Fruit fly (Drosophila melanogaster) whole organism, embryonic: ENCODE results near the gene Pgant7.

Experiments
- Awh ChIP-seq: fragments of 200-800 bp; sonication (Bioruptor generic); IDR thresholded peaks from 2 replicates; pipeline ENCODE4, ENCODE4 v1.3.6; 2022; ENCODE audit warnings: missing biosample characterization, missing genetic modification characterization
- CG10565 ChIP-seq: fragments of 200-800 bp; sonication (Bioruptor generic); optimal IDR thresholded peaks from 3 replicates; lab custom pipeline; 2016; ENCODE audit warnings: missing biosample characterization, mild to moderate bottlenecking, missing genetic modification characterization
- CG10979 ChIP-seq: fragments of 200-800 bp; sonication (Bioruptor generic); optimal IDR thresholded peaks from 2 replicates; lab custom pipeline; 2018; ENCODE audit warnings: missing biosample characterization, mild to moderate bottlenecking, missing genetic modification characterization, moderate library complexity
- CG12744 ChIP-seq: fragments of 200-800 bp; sonication (Bioruptor generic); optimal IDR thresholded peaks from 2 replicates; lab custom pipeline; 2016; ENCODE audit warnings: missing biosample characterization, missing genetic modification characterization
- CG13287 ChIP-seq: fragments of 200-800 bp; sonication (Bioruptor generic); IDR thresholded peaks from 2 replicates; pipeline ENCODE4 v1.3.6; 2022; ENCODE audit warnings: missing biosample characterization, missing genetic modification characterization; ENCODE audit not compliant: partially characterized antibody
- CG15073 ChIP-seq: fragments of 200-800 bp; sonication (Bioruptor generic); optimal IDR thresholded peaks from 2 replicates; lab custom pipeline; 2016; ENCODE audit warnings: missing biosample characterization, missing genetic modification characterization
- CG1603 ChIP-seq: fragments of 200-800 bp; sonication (Bioruptor generic); optimal IDR thresholded peaks from 2 replicates; lab custom pipeline; 2019; ENCODE audit warnings: missing biosample characterization, mild to moderate bottlenecking, missing genetic modification characterization, moderate library complexity
- CG17829 ChIP-seq: fragments of 200-800 bp; optimal IDR thresholded peaks from 2 replicates; lab custom pipeline; 2019; ENCODE audit warnings: missing biosample characterization, mild to moderate bottlenecking, missing genetic modification characterization, moderate library complexity
- CG2202 ChIP-seq: fragments of 200-800 bp; sonication (Bioruptor generic); optimal IDR thresholded peaks from 2 replicates; lab custom pipeline; 2018; ENCODE audit warnings: missing biosample characterization, mild to moderate bottlenecking, missing genetic modification characterization
- CG2889 ChIP-seq: fragments of 200-800 bp; sonication (Bioruptor generic); IDR thresholded peaks from 3 replicates; pipeline ENCODE4 v1.3.6; 2022; ENCODE audit warnings: missing biosample characterization, missing genetic modification characterization
- CG32772 ChIP-seq: fragments of 200-800 bp; sonication (Bioruptor generic); IDR thresholded peaks from 2 replicates; pipeline ENCODE4 v1.3.6; 2022; ENCODE audit warnings: missing biosample characterization, missing genetic modification characterization
- CG42726 ChIP-seq: fragments of 200-800 bp; sonication (Bioruptor generic); IDR thresholded peaks from 2 replicates; pipeline ENCODE4 v1.3.6; 2022; ENCODE audit warnings: missing biosample characterization, missing genetic modification characterization; ENCODE audit not compliant: partially characterized antibody
- CG4820 ChIP-seq: fragments of 200-800 bp; sonication (Bioruptor generic); optimal IDR thresholded peaks from 3 replicates; lab custom pipeline; 2016; ENCODE audit warnings: missing biosample characterization, missing genetic modification characterization
- CG4854 ChIP-seq: fragments of 200-800 bp; sonication (Bioruptor generic); optimal IDR thresholded peaks from 2 replicates; lab custom pipeline; 2016; ENCODE audit warnings: missing biosample characterization, missing genetic modification characterization, inconsistent platforms
- CG6854 ChIP-seq: fragments of 200-800 bp; sonication (Bioruptor generic); optimal IDR thresholded peaks from 3 replicates; lab custom pipeline; 2017; ENCODE audit warnings: missing biosample characterization, mild to moderate bottlenecking, missing genetic modification characterization
- CG7271 ChIP-seq: fragments of 200-800 bp; sonication (Bioruptor generic); optimal IDR thresholded peaks from 2 replicates; lab custom pipeline; 2018; ENCODE audit warnings: missing biosample characterization, mild to moderate bottlenecking, missing genetic modification characterization, moderate library complexity
- CG8359 ChIP-seq: fragments of 200-800 bp; sonication (Bioruptor generic); optimal IDR thresholded peaks from 2 replicates; lab custom pipeline; 2017; ENCODE audit warnings: missing biosample characterization, mild to moderate bottlenecking, missing genetic modification characterization, borderline replicate concordance
- CG8944 ChIP-seq: fragments of 200-800 bp; sonication (Bioruptor generic); optimal IDR thresholded peaks from 3 replicates; lab custom pipeline; 2016; ENCODE audit warnings: missing biosample characterization, missing genetic modification characterization
- CkIIα-i1 ChIP-seq: fragments of 200-800 bp; sonication (Bioruptor generic); IDR thresholded peaks from 2 replicates; pipeline ENCODE4 v1.3.6; 2022; ENCODE audit warnings: missing biosample characterization, missing genetic modification characterization
- Dref ChIP-seq: fragments of 200-800 bp; sonication (Bioruptor generic); IDR thresholded peaks from 2 replicates; pipeline ENCODE4 v1.3.6; 2022; ENCODE audit warnings: missing biosample characterization, missing genetic modification characterization
- E2f2 ChIP-seq: fragments of 200-800 bp; sonication (Bioruptor generic); IDR thresholded peaks from 2 replicates; pipeline ENCODE4 v1.3.6; 2022; ENCODE audit warnings: missing biosample characterization, missing genetic modification characterization
- Fer2 ChIP-seq: fragments of 200-800 bp; sonication (Bioruptor generic); optimal IDR thresholded peaks from 2 replicates; lab custom pipeline; 2018; ENCODE audit warnings: missing biosample characterization, mild to moderate bottlenecking, missing genetic modification characterization, moderate library complexity
- Fer3 ChIP-seq: fragments of 200-800 bp; sonication (Bioruptor generic); optimal IDR thresholded peaks from 2 replicates; lab custom pipeline; 2018; ENCODE audit warnings: missing biosample characterization, mild to moderate bottlenecking, missing genetic modification characterization, moderate library complexity
- Gug ChIP-seq: fragments of 200-800 bp; sonication (Bioruptor generic); IDR thresholded peaks from 4 replicates; pipeline ENCODE4 v1.3.6; 2022; ENCODE audit warnings: missing biosample characterization, missing genetic modification characterization
- Nf-YA ChIP-seq: fragments of 200-800 bp; sonication (Bioruptor generic); IDR thresholded peaks from 2 replicates; pipeline ENCODE4 v1.3.6; 2022; ENCODE audit warnings: missing biosample characterization, missing genetic modification characterization
- TFAM ChIP-seq: fragments of 200-800 bp; sonication (Bioruptor generic); optimal IDR thresholded peaks from 2 replicates; lab custom pipeline; 2017; ENCODE audit warnings: missing biosample characterization, missing genetic modification characterization, inconsistent platforms
- Xbp1 ChIP-seq: fragments of 200-800 bp; sonication (Bioruptor generic); optimal IDR thresholded peaks from 3 replicates; lab custom pipeline; 2016; ENCODE audit warnings: missing biosample characterization, mild to moderate bottlenecking, missing genetic modification characterization
- abd-A ChIP-seq: fragments of 200-800 bp; sonication (Bioruptor generic); optimal IDR thresholded peaks from 3 replicates; lab custom pipeline; 2019; ENCODE audit warnings: missing biosample characterization, mild to moderate bottlenecking, missing genetic modification characterization, moderate library complexity
- cad ChIP-seq: fragments of >200 bp; optimal IDR thresholded peaks from 2 replicates; lab custom pipeline; 2017; ENCODE audit warnings: missing biosample characterization, missing genetic modification characterization
- crp ChIP-seq, 2 experiments: fragments of 200-800 bp; sonication (Bioruptor generic); optimal IDR thresholded peaks; 2 replicates in 1 of 2; 3 replicates in 1 of 2; lab custom pipeline; 2017; ENCODE audit warnings: missing biosample characterization in 2 of 2, missing genetic modification characterization in 2 of 2, mild to moderate bottlenecking in 1 of 2, moderate library complexity in 1 of 2
- dati ChIP-seq: fragments of 200-800 bp; sonication (Bioruptor generic); IDR thresholded peaks from 2 replicates; pipeline ENCODE4 v1.3.6; 2022; ENCODE audit warnings: missing biosample characterization, missing genetic modification characterization
- ems ChIP-seq: fragments of 200-800 bp; sonication (Bioruptor generic); optimal IDR thresholded peaks from 3 replicates; lab custom pipeline; 2016; ENCODE audit warnings: missing biosample characterization, missing genetic modification characterization
- eyg ChIP-seq: fragments of 200-800 bp; sonication (Bioruptor generic); optimal IDR thresholded peaks from 3 replicates; lab custom pipeline; 2016; ENCODE audit warnings: missing biosample characterization, missing genetic modification characterization
- ftz-f1 ChIP-seq: fragments of 200-800 bp; sonication (Bioruptor generic); optimal IDR thresholded peaks from 2 replicates; lab custom pipeline; 2016; ENCODE audit warnings: missing biosample characterization, missing genetic modification characterization
- gce ChIP-seq: fragments of 200-800 bp; sonication (Bioruptor generic); IDR thresholded peaks from 3 replicates; pipeline ENCODE4 v1.3.6; 2022; ENCODE audit warnings: missing biosample characterization, missing genetic modification characterization
- hb ChIP-seq: fragments of 200-800 bp; sonication (Bioruptor generic); IDR thresholded peaks from 3 replicates; pipeline ENCODE4 v1.3.6; 2022; ENCODE audit warnings: missing biosample characterization, missing genetic modification characterization; ENCODE audit not compliant: partially characterized antibody
- kay ChIP-seq: fragments of 200-800 bp; sonication (Bioruptor generic); optimal IDR thresholded peaks from 2 replicates; lab custom pipeline; 2016; ENCODE audit warnings: missing biosample characterization, missing genetic modification characterization
- ken ChIP-seq: fragments of 200-800 bp; sonication (Bioruptor generic); IDR thresholded peaks from 3 replicates; pipeline ENCODE4 v1.3.6; 2022; ENCODE audit warnings: missing biosample characterization, missing genetic modification characterization
- maf-S ChIP-seq: fragments of 200-800 bp; sonication (Bioruptor generic); optimal IDR thresholded peaks from 2 replicates; lab custom pipeline; 2016; ENCODE audit warnings: missing biosample characterization, missing genetic modification characterization
- p53 ChIP-seq: fragments of 200-800 bp; sonication (Bioruptor generic); optimal IDR thresholded peaks from 2 replicates; lab custom pipeline; 2016; ENCODE audit warnings: missing biosample characterization, missing genetic modification characterization
- pnt ChIP-seq: fragments of 200-800 bp; sonication (Bioruptor generic); optimal IDR thresholded peaks from 3 replicates; lab custom pipeline; 2016; ENCODE audit warnings: missing biosample characterization, missing genetic modification characterization
- ranshi ChIP-seq: fragments of 200-800 bp; sonication (Bioruptor generic); IDR thresholded peaks from 2 replicates; pipeline ENCODE4 v1.3.6; 2022; ENCODE audit warnings: missing biosample characterization, missing genetic modification characterization
- ro ChIP-seq: fragments of 200-800 bp; sonication (Bioruptor generic); IDR thresholded peaks from 2 replicates; pipeline ENCODE4 v1.3.6; 2022; ENCODE audit warnings: missing biosample characterization, missing genetic modification characterization
- schlank ChIP-seq: fragments of 200-800 bp; sonication (Bioruptor generic); optimal IDR thresholded peaks from 2 replicates; lab custom pipeline; 2018; ENCODE audit warnings: missing biosample characterization, mild to moderate bottlenecking, missing genetic modification characterization
- sisA ChIP-seq: fragments of 200-800 bp; sonication (Bioruptor generic); IDR thresholded peaks from 2 replicates; pipeline ENCODE4 v1.3.6; 2022; ENCODE audit warnings: missing biosample characterization, missing genetic modification characterization
- ssp ChIP-seq: fragments of 200-800 bp; sonication (Bioruptor generic); IDR thresholded peaks from 2 replicates; pipeline ENCODE4 v1.3.6; 2022; ENCODE audit warnings: missing biosample characterization, missing genetic modification characterization
- usp ChIP-seq: fragments of >200 bp; optimal IDR thresholded peaks from 2 replicates; lab custom pipeline; 2017; ENCODE audit warnings: missing biosample characterization, missing genetic modification characterization
- vfl ChIP-seq: fragments of 200-800 bp; sonication (Bioruptor generic); optimal IDR thresholded peaks from 2 replicates; lab custom pipeline; 2016; ENCODE audit warnings: missing biosample characterization, missing genetic modification characterization
- zfh1 ChIP-seq: fragments of 200-800 bp; sonication (Bioruptor generic); IDR thresholded peaks from 3 replicates; pipeline ENCODE4 v1.3.6; 2022; ENCODE audit warnings: missing biosample characterization, missing genetic modification characterization

Pgant7 gene

dm6 chrX:18506639-18507528 lies 7.1 kb upstream of the Pgant7 start (continued):
- TF ChIP-seq Gug (GFP tag; lab: Robert Waterston, UW), result peak; percentile 71; the same call in 3 of the 4 replicates
- TF ChIP-seq Awh (GFP tag; lab: Robert Waterston, UW), result peak; percentile 90
- TF ChIP-seq ken (GFP tag; lab: Robert Waterston, UW), result peak; percentile 77
- peak in 1 of 2 experiments; percentile 21 for TF ChIP-seq crp (GFP tag; optimal IDR thresholded peaks at IDR 0.05; lab: Kevin White, UChicago)
- peak; percentile 18 for TF ChIP-seq vfl (GFP tag; lab: Kevin White, UChicago)
- TF ChIP-seq ranshi, result peak; percentile 89
- TF ChIP-seq CG6854 (GFP tag; lab: Kevin White, UChicago), result peak; percentile 67
- peak; percentile 52; the same call in 1 of the 2 replicates for TF ChIP-seq ro (GFP tag; lab: Robert Waterston, UW)
- 0 out of 3 replicates have a peak, but pooled peaks have one; percentile 40 for TF ChIP-seq CG2889 (GFP tag; lab: Robert Waterston, UW)
- peak; percentile 55 for TF ChIP-seq E2f2
- TF ChIP-seq CG17829 (tag; lab: Kevin White, UChicago), result peak; percentile 73
- peak; percentile 46 for TF ChIP-seq ssp
- TF ChIP-seq CG8944 (GFP tag; lab: Kevin White, UChicago), result peak; percentile 60
- TF ChIP-seq Dref (GFP tag; lab: Robert Waterston, UW), result no peak
- peak; percentile 52 for TF ChIP-seq CG2202 (tag; lab: Kevin White, UChicago)
- peak; percentile 69 for TF ChIP-seq dati (GFP tag; lab: Robert Waterston, UW)
- peak; percentile 75 for TF ChIP-seq pnt (GFP tag; lab: Kevin White, UChicago)
- TF ChIP-seq schlank, result no peak
- peak; percentile 79 for TF ChIP-seq CG10979
- peak; percentile 82 for TF ChIP-seq gce (GFP tag; lab: Robert Waterston, UW)
- TF ChIP-seq CG15073 (GFP tag; lab: Kevin White, UChicago), result no peak
- TF ChIP-seq CG12744 (GFP tag; lab: Kevin White, UChicago), result peak; percentile 70
- peak; percentile 70 for TF ChIP-seq kay (GFP tag; lab: Kevin White, UChicago)
- peak; percentile 90 for TF ChIP-seq zfh1 (GFP tag; lab: Robert Waterston, UW)
- peak; percentile 70 for TF ChIP-seq CG32772 (GFP tag; lab: Robert Waterston, UW)
- 0 out of 2 replicates have a peak, but pooled peaks have one; percentile 24 for TF ChIP-seq CkIIα-i1
- TF ChIP-seq sisA (GFP tag; lab: Robert Waterston, UW), result peak; percentile 81
- TF ChIP-seq eyg (GFP tag; lab: Kevin White, UChicago), result peak; percentile 50
- TF ChIP-seq Fer2 (tag; lab: Kevin White, UChicago), result no peak
- peak; percentile 67 for TF ChIP-seq Fer3 (tag; lab: Kevin White, UChicago)
- TF ChIP-seq CG13287, result no peak
- TF ChIP-seq CG42726 (GFP tag; lab: Robert Waterston, UW), result no peak
- no peak for TF ChIP-seq ftz-f1 (GFP tag; lab: Kevin White, UChicago)
- TF ChIP-seq cad (GFP tag; lab: Kevin White, UChicago), result no peak
- peak; percentile 76 for TF ChIP-seq ems (GFP tag; lab: Kevin White, UChicago)
- TF ChIP-seq CG4820, result peak; percentile 80
- no peak for TF ChIP-seq usp (GFP tag; lab: Kevin White, UChicago)
- TF ChIP-seq maf-S, result peak; percentile 66
- no peak for TF ChIP-seq CG7271 (tag; lab: Kevin White, UChicago)
- TF ChIP-seq CG4854 (GFP tag; lab: Kevin White, UChicago), result peak; percentile 68
- TF ChIP-seq TFAM (GFP tag; lab: Kevin White, UChicago), result peak; percentile 32
- peak; percentile 87 for TF ChIP-seq CG1603 (tag; lab: Kevin White, UChicago)
- no peak for TF ChIP-seq hb (GFP tag; lab: Robert Waterston, UW)
- peak; percentile 43 for TF ChIP-seq p53
- peak; percentile 37 for TF ChIP-seq CG8359 (GFP tag; lab: Kevin White, UChicago)
- TF ChIP-seq abd-A (tag; lab: Kevin White, UChicago), result peak; percentile 57
- TF ChIP-seq Nf-YA (GFP tag; lab: Robert Waterston, UW), result peak; percentile 42; the same call in 1 of the 2 replicates
- TF ChIP-seq CG10565 (GFP tag; lab: Kevin White, UChicago), result peak; percentile 38
- peak; percentile 82 for TF ChIP-seq Xbp1 (GFP tag; lab: Kevin White, UChicago)
